Worm (Caenorhabditis elegans): ENCODE data around the gene ZK507.1.

DNA sequence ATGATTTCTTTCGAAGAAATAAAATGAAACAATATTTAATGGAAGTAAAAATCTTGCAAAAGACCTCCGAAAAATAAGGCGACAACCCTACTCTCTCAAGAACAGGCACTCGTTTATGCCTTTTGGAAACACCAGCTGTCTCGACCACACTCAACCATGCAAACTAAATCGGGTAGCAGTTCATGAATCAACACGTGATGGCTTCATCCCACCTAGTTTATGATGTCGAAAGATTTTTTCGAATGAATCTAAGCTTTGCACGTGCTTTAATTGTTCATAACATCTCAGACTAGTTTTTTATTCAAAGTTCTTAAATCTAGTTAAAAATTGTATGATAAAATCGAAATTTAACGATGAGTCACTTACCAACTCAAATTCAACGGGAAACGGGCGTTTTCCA, 47.8 kb downstream of the ZK507.1 start:
- TF ChIP-seq fkh-6 (tag; optimal IDR thresholded peaks at IDR 0.05) = no peak
- TF ChIP-seq dmd-4 (tag; optimal IDR thresholded peaks at IDR 0.05; ENCODE audit: borderline replicate concordance) = no peak
- TF ChIP-seq tbx-7 (tag; optimal IDR thresholded peaks at IDR 0.05) = no peak
- no peak for TF ChIP-seq npax-4 (tag; optimal IDR thresholded peaks at IDR 0.05)
- TF ChIP-seq ceh-2 (tag; optimal IDR thresholded peaks at IDR 0.05) = no peak
